Fruit fly (Drosophila melanogaster): ENCODE data around the gene CG44271.

DNA sequence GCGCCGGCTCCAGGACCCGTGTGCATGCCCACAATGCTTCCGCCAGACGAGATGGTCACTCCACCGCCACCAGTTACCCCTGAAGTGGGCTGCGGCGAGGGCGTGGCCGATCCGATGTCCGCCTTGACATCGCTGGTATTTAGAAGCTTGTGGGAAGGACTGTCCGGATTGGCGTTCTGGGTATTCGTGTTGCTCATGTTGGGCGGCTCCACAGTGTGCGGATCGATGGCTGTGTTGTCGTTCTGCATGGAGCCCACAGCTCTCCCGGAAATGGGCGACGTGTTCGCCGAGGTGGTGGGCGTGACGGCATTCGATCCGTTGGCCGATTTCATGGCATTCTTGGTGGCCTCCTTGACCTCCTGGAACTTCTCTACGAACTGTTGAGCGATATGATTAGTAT is 26.0 kb downstream of the CG44271 start:
- TF ChIP-seq CTCF (optimal IDR thresholded peaks at IDR 0.05) (no peak), CG8478 (optimal IDR thresholded peaks at IDR 0.05) (no peak)
